Fruit fly (Drosophila melanogaster): ENCODE results near the gene kud.

The kud gene

DNA sequence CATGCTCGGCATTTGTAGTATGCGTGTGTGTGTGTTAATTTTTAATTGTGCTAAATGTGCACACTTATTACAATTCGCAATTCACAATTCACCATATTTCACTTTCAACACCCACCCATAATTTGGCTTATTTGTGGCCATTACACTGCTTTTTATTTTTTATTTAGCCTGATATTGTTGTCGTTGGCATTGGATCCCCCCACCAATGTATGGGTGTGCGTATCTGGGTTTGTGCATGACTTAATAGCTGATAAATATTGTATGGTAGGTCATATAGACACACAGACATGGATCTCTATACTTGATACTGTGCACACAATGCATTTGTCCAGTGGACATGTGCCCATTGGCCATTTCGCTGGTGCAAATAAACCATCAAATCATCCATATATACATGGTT is 28.9 kb upstream of the kud start:
- TF ChIP-seq dl (GFP tag; optimal IDR thresholded peaks at IDR 0.05; ENCODE audit: insufficient read depth in 1 of 2, partially characterized antibody in 2 of 2) (no peak), pan (optimal IDR thresholded peaks at IDR 0.05) (no peak), Sp1 (GFP tag; optimal IDR thresholded peaks at IDR 0.05) (no peak), sage (GFP tag; optimal IDR thresholded peaks at IDR 0.05) (no peak), dmrt93B (GFP tag; optimal IDR thresholded peaks at IDR 0.05) (no peak), Vsx2 (GFP tag; optimal IDR thresholded peaks at IDR 0.05; ENCODE audit: partially characterized antibody) (no peak), CrebA (GFP tag; optimal IDR thresholded peaks at IDR 0.05; ENCODE audit: borderline replicate concordance) (no peak), psq (GFP tag; optimal IDR thresholded peaks at IDR 0.05) (no peak), jim (GFP tag; optimal IDR thresholded peaks at IDR 0.05) (no peak), fru (GFP tag; optimal IDR thresholded peaks at IDR 0.05) (no peak), Mio (GFP tag; optimal IDR thresholded peaks at IDR 0.05) (no peak), CG9705 (GFP tag; optimal IDR thresholded peaks at IDR 0.05) (no peak), lola (GFP tag; optimal IDR thresholded peaks at IDR 0.05) (no peak), Myc (optimal IDR thresholded peaks at IDR 0.05) (no peak), GATAd (GFP tag; optimal IDR thresholded peaks at IDR 0.05) (no peak), br (GFP tag; optimal IDR thresholded peaks at IDR 0.05) (no peak)

DNA sequence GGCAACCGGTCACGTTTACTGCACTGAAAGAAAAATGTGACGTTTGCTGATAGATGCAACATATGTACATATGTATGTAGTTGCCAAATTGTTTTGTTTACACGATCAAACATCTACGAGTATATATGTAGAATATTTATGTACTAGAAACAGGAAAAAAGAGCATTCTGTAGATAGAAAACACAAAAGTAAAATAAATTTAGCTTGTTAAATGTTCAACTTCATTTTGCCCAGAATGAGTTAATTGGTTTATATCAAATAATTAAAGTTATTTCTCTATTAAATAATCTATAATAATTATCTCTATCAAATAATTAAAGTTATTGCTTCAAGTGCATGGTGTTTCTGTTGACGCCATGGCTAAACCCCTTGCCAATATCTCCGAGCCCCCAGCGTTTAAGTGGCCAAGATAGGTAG is 28.3 kb upstream of the kud start:
- TF ChIP-seq CG9705 (GFP tag; optimal IDR thresholded peaks at IDR 0.05) (no peak), ey (GFP tag; optimal IDR thresholded peaks at IDR 0.05) (no peak), Dfd (GFP tag; optimal IDR thresholded peaks at IDR 0.05) (no peak), Hr78 (GFP tag; optimal IDR thresholded peaks at IDR 0.05) (no peak), Dif (GFP tag; optimal IDR thresholded peaks at IDR 0.05; ENCODE audit: partially characterized antibody) (no peak), pan (optimal IDR thresholded peaks at IDR 0.05) (no peak), Rel (GFP tag; optimal IDR thresholded peaks at IDR 0.05) (no peak), Rel (tag; optimal IDR thresholded peaks at IDR 0.05) (no peak), h (GFP tag; optimal IDR thresholded peaks at IDR 0.05) (no peak), tai (GFP tag; optimal IDR thresholded peaks at IDR 0.05) (no peak), br (GFP tag; optimal IDR thresholded peaks at IDR 0.05) (no peak)

DNA sequence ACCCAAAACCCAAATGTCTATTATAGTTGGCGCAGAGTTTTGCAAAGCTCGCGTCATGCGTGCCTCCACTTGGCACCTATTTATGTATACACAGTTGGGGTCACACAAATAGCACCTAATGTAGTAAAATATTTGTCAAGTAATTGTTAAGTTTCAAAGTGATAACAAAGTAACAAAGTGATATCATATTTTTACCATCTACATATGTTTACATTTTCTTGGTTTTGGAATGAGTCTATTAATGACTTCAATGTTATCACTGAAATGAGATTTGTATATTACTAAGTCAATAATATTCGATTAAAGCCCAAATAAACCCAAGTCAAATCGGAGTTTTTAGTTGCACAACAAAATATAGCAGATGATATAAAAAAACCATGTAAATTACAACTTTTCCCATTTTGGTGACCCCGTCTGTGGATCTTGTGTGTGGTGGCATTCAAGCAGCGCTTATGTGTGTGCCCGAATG is 27.7 kb upstream of the kud start:
- TF ChIP-seq OdsH (GFP tag; optimal IDR thresholded peaks at IDR 0.05) (peak; percentile 47), GATAd (GFP tag; optimal IDR thresholded peaks at IDR 0.05) (no peak), pan (optimal IDR thresholded peaks at IDR 0.05) (no peak), Hnf4 (GFP tag; optimal IDR thresholded peaks at IDR 0.05) (no peak), ey (GFP tag; optimal IDR thresholded peaks at IDR 0.05) (peak; percentile 37), dsf (GFP tag; optimal IDR thresholded peaks at IDR 0.05; ENCODE audit: borderline replicate concordance) (no peak), tai (GFP tag; optimal IDR thresholded peaks at IDR 0.05) (no peak), Rel (GFP tag; optimal IDR thresholded peaks at IDR 0.05) (no peak), Rel (tag; optimal IDR thresholded peaks at IDR 0.05) (no peak), Jra (GFP tag; optimal IDR thresholded peaks at IDR 0.05) (no peak), Sp1 (GFP tag; optimal IDR thresholded peaks at IDR 0.05) (no peak), psq (GFP tag; optimal IDR thresholded peaks at IDR 0.05) (peak; percentile 25), Hr83 (GFP tag; optimal IDR thresholded peaks at IDR 0.05; ENCODE audit: poor library complexity, severe bottlenecking) (no peak), Vsx2 (GFP tag; optimal IDR thresholded peaks at IDR 0.05; ENCODE audit: partially characterized antibody) (no peak), Myc (optimal IDR thresholded peaks at IDR 0.05) (no peak), CrebA (GFP tag; optimal IDR thresholded peaks at IDR 0.05; ENCODE audit: borderline replicate concordance) (no peak), Abd-B (GFP tag; optimal IDR thresholded peaks at IDR 0.05) (no peak), Hr78 (GFP tag; optimal IDR thresholded peaks at IDR 0.05) (no peak), fru (GFP tag; optimal IDR thresholded peaks at IDR 0.05) (peak; percentile 34), woc (GFP tag; optimal IDR thresholded peaks at IDR 0.05) (peak; percentile 33), brk (GFP tag; optimal IDR thresholded peaks at IDR 0.05) (no peak), CG32264 (GFP tag; optimal IDR thresholded peaks at IDR 0.05) (no peak), jim (GFP tag; optimal IDR thresholded peaks at IDR 0.05) (no peak), h (GFP tag; optimal IDR thresholded peaks at IDR 0.05) (peak; percentile 40), CG9705 (GFP tag; optimal IDR thresholded peaks at IDR 0.05) (no peak), lola (GFP tag; optimal IDR thresholded peaks at IDR 0.05) (no peak), rgr (GFP tag; optimal IDR thresholded peaks at IDR 0.05) (peak; percentile 14), dmrt93B (GFP tag; optimal IDR thresholded peaks at IDR 0.05) (no peak), dl (GFP tag; optimal IDR thresholded peaks at IDR 0.05; ENCODE audit: insufficient read depth in 1 of 2, partially characterized antibody in 2 of 2) (no peak), usp (GFP tag; optimal IDR thresholded peaks at IDR 0.05) (no peak), Dif (GFP tag; optimal IDR thresholded peaks at IDR 0.05; ENCODE audit: partially characterized antibody) (no peak), Dfd (GFP tag; optimal IDR thresholded peaks at IDR 0.05) (no peak), N (GFP tag; optimal IDR thresholded peaks at IDR 0.05) (no peak), br (GFP tag; optimal IDR thresholded peaks at IDR 0.05) (peak; percentile 23), Mio (GFP tag; optimal IDR thresholded peaks at IDR 0.05) (no peak), sv (GFP tag; optimal IDR thresholded peaks at IDR 0.05) (peak; percentile 72), foxo (GFP tag; optimal IDR thresholded peaks at IDR 0.05) (peak in 1 of 2 experiments; percentile 28), HLH106 (tag; optimal IDR thresholded peaks at IDR 0.05) (no peak), sage (GFP tag; optimal IDR thresholded peaks at IDR 0.05) (no peak)
